Fruit fly (Drosophila melanogaster): ENCODE data around the gene Phf5a.

The Phf5a gene

dm6 chr2L:6476753-6477152, 13.9 kb downstream of the Phf5a start, which contains the start of gene CG9536 (continued):
- TF ChIP-seq CG3407 (GFP tag; optimal IDR thresholded peaks at IDR 0.05) (no peak), NC2β (GFP tag; optimal IDR thresholded peaks at IDR 0.05) (no peak), zen (tag; optimal IDR thresholded peaks at IDR 0.05) (no peak), CG9876 (GFP tag; optimal IDR thresholded peaks at IDR 0.05) (no peak), h (optimal IDR thresholded peaks at IDR 0.05) (no peak), luna (GFP tag; optimal IDR thresholded peaks at IDR 0.05) (no peak), CG31365 (tag; optimal IDR thresholded peaks at IDR 0.05) (no peak), CG13287 (GFP tag; IDR thresholded peaks at IDR 0.05; ENCODE audit: partially characterized antibody) (peak; percentile 66), CG6813 (GFP tag; optimal IDR thresholded peaks at IDR 0.05) (no peak), btn (GFP tag; optimal IDR thresholded peaks at IDR 0.05) (no peak), CG13424 (tag; optimal IDR thresholded peaks at IDR 0.05) (no peak), Adf1 (GFP tag; IDR thresholded peaks at IDR 0.05) (no peak), CG18619 (GFP tag; optimal IDR thresholded peaks at IDR 0.05) (no peak), CG15696 (tag; optimal IDR thresholded peaks at IDR 0.05) (no peak), CG7745 (tag; optimal IDR thresholded peaks at IDR 0.05) (no peak), dimm (GFP tag; IDR thresholded peaks at IDR 0.05) (no peak), Bteb2 (GFP tag; optimal IDR thresholded peaks at IDR 0.05) (no peak), Lpt (GFP tag; optimal IDR thresholded peaks at IDR 0.05) (no peak), phol (tag; optimal IDR thresholded peaks at IDR 0.05) (peak; percentile 82), jing (GFP tag; optimal IDR thresholded peaks at IDR 0.05) (no peak), dmrt11E (tag; optimal IDR thresholded peaks at IDR 0.05) (no peak), lmd (GFP tag; IDR thresholded peaks at IDR 0.05) (no peak), CG17361 (GFP tag; IDR thresholded peaks at IDR 0.05) (no peak), pho (GFP tag; optimal IDR thresholded peaks at IDR 0.05) (no peak), CG7786 (GFP tag; optimal IDR thresholded peaks at IDR 0.05) (no peak), insv (GFP tag; optimal IDR thresholded peaks at IDR 0.05) (no peak), dm (GFP tag; optimal IDR thresholded peaks at IDR 0.05) (no peak), schlank (tag; optimal IDR thresholded peaks at IDR 0.05) (no peak), nom (GFP tag; optimal IDR thresholded peaks at IDR 0.05) (no peak), Hr51 (GFP tag; optimal IDR thresholded peaks at IDR 0.05) (no peak), CG8290 (GFP tag; optimal IDR thresholded peaks at IDR 0.05) (no peak), CG8290 (tag; optimal IDR thresholded peaks at IDR 0.05) (peak in 1 of 2 experiments; percentile 13), CG7839 (tag; optimal IDR thresholded peaks at IDR 0.05) (no peak), CG10267 (tag; optimal IDR thresholded peaks at IDR 0.05) (peak; percentile 38), CG8478 (optimal IDR thresholded peaks at IDR 0.05) (no peak), tx (GFP tag; optimal IDR thresholded peaks at IDR 0.05) (no peak), fd3F (GFP tag; optimal IDR thresholded peaks at IDR 0.05) (no peak), ind (GFP tag; optimal IDR thresholded peaks at IDR 0.05) (no peak), Ets65A (GFP tag) (no peak), Dll (GFP tag; IDR thresholded peaks at IDR 0.05; ENCODE audit: partially characterized antibody) (peak; percentile 71; the same call in 3 of the 4 replicates), CG8089 (GFP tag; optimal IDR thresholded peaks at IDR 0.05) (no peak), CG17568 (GFP tag; optimal IDR thresholded peaks at IDR 0.05) (no peak), CG14710 (tag; optimal IDR thresholded peaks at IDR 0.05) (peak; percentile 17), row (GFP tag; IDR thresholded peaks at IDR 0.05) (peak; percentile 5; the same call in 1 of the 3 replicates), CG2129 (GFP tag; IDR thresholded peaks at IDR 0.05; ENCODE audit: partially characterized antibody) (no peak), CG12391 (tag; optimal IDR thresholded peaks at IDR 0.05) (no peak), CG6175 (GFP tag; IDR thresholded peaks at IDR 0.05) (no peak), ap (GFP tag; IDR thresholded peaks at IDR 0.05) (no peak), CG17385 (GFP tag; optimal IDR thresholded peaks at IDR 0.05) (no peak), Sry-β (GFP tag; optimal IDR thresholded peaks at IDR 0.05) (no peak), prd (optimal IDR thresholded peaks at IDR 0.05) (no peak), prd (GFP tag; IDR thresholded peaks at IDR 0.05) (no peak), CG17328 (GFP tag; IDR thresholded peaks at IDR 0.05) (no peak)
